Fruit fly (Drosophila melanogaster) Kc167 (cell line): Measurements from ENCODE around the gene CG31021.

Experiments used
- Myc ChIP-seq: fragments of >200 bp; optimal IDR thresholded peaks from 2 replicates; lab custom pipeline; 2017; ENCODE audit warnings: missing external identifiers
- Sin3A ChIP-seq: fragments of >200 bp; optimal IDR thresholded peaks from 2 replicates; lab custom pipeline; 2018; ENCODE audit warnings: missing external identifiers
- h ChIP-seq: fragments of >200 bp; optimal IDR thresholded peaks from 3 replicates; lab custom pipeline; 2018; ENCODE audit warnings: missing external identifiers
- insv ChIP-seq: fragments of >200 bp; optimal IDR thresholded peaks from 3 replicates; lab custom pipeline; 2018; ENCODE audit warnings: missing external identifiers
- psq ChIP-seq: fragments of >200 bp; optimal IDR thresholded peaks from 2 replicates; lab custom pipeline; 2017; ENCODE audit warnings: missing external identifiers

- no peak for TF ChIP-seq psq (lab: Kevin White, UChicago)
- no peak for TF ChIP-seq h (lab: Kevin White, UChicago)
- no peak for TF ChIP-seq Sin3A
- no peak for TF ChIP-seq Myc
- TF ChIP-seq insv (lab: Kevin White, UChicago), result no peak
These were observed 46.4 kb downstream of the CG31021 start, which contains the start of gene PH4alphaPV for dm6 chr3R:30648451-30648850.
